Worm (Caenorhabditis elegans) whole organism, L1 larva: ENCODE measurements around the gene fbxa-143.

Experiments used
- F16B12.6 ChIP-seq: fragments of 150-350 bp; optimal IDR thresholded peaks from 2 replicates; lab custom pipeline; 2014; ENCODE audit warnings: missing biosample characterization, missing genetic modification characterization
- aly-2 ChIP-seq: fragments of 150-350 bp; optimal IDR thresholded peaks from 2 replicates; lab custom pipeline; 2014; ENCODE audit warnings: missing biosample characterization, missing genetic modification characterization
- ces-1 ChIP-seq: fragments of 150-350 bp; optimal IDR thresholded peaks from 2 replicates; lab custom pipeline; 2014; ENCODE audit warnings: missing biosample characterization, missing genetic modification reagents, missing genetic modification characterization
- efl-1 ChIP-seq, 4 experiments: fragments of 150-350 bp; optimal IDR thresholded peaks in 3 of 4; peaks in 1 of 4; 1 replicate in 1 of 4; 2 replicates in 3 of 4; lab custom pipeline; 2014; ENCODE audit warnings: missing biosample characterization in 2 of 4, missing genetic modification characterization in 2 of 4, missing genetic modification reagents in 2 of 4
- elt-3 ChIP-seq, 6 experiments: fragments of 150-350 bp in 1 of 6; sonication (generic microtip); optimal IDR thresholded peaks; 2 replicates each; lab custom pipeline; 2017 to 2018; ENCODE audit warnings: missing biosample characterization in 6 of 6, missing genetic modification characterization in 6 of 6, inconsistent platforms in 1 of 6
- nhr-28 ChIP-seq: fragments of 150-350 bp; optimal IDR thresholded peaks from 2 replicates; lab custom pipeline; 2014; ENCODE audit warnings: missing biosample characterization, missing genetic modification characterization
- nhr-71 ChIP-seq: sonication (generic microtip); optimal IDR thresholded peaks from 2 replicates; lab custom pipeline; 2016; ENCODE audit warnings: mild to moderate bottlenecking, missing genetic modification characterization, moderate library complexity, missing compliant biosample characterization
- nhr-76 ChIP-seq: sonication (generic microtip); optimal IDR thresholded peaks from 2 replicates; lab custom pipeline; 2017; ENCODE audit warnings: missing biosample characterization, missing genetic modification characterization
- nhr-77 ChIP-seq: fragments of 150-350 bp; optimal IDR thresholded peaks from 2 replicates; lab custom pipeline; 2014; ENCODE audit warnings: missing biosample characterization, missing genetic modification characterization
- skn-1 ChIP-seq: fragments of 150-350 bp; optimal IDR thresholded peaks from 2 replicates; lab custom pipeline; 2014; ENCODE audit warnings: missing biosample characterization, missing genetic modification characterization
- sup-37 ChIP-seq: fragments of 200-800 bp; sonication (Bioruptor generic); optimal IDR thresholded peaks from 2 replicates; lab custom pipeline; 2018; ENCODE audit warnings: mild to moderate bottlenecking, missing genetic modification characterization, missing compliant biosample characterization
- ztf-11 ChIP-seq, 2 experiments: sonication (generic microtip); optimal IDR thresholded peaks; 2 replicates each; lab custom pipeline; 2016 to 2017; ENCODE audit warnings: missing genetic modification characterization in 2 of 2, missing biosample characterization in 1 of 2, missing compliant biosample characterization in 1 of 2

DNA sequence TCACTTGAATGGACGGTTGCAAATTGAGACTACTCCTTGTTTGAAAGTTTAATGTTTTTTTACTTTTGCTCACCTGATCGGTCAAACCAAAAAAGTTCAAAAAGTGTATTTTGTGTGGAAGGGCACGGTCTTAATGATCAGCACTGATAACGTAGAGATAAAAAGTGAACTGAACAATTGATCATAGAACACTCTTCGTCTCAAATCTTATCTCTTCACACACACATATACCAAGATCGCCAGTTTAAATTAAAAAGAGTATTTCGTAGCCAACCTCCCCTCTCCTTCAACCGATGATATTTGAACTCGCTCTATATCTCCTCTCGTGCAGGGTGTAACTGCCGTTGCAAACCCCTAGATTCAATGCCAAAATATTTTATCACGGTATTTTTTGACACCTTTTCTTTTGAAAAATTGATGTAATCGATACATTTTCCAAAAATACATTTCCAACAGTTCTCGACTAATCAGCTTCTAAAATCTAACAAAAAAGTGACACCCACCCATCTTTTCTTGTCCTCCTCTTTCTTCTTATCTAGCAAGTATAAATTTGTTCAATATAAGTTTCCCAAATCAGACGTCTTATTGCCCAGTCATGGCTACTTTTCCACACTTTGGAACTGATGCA is 27.1 kb downstream of the fbxa-143 start, which contains the start of gene cth-1:
- TF ChIP-seq F16B12.6 (no peak), elt-3 (tag; optimal IDR thresholded peaks at IDR 0.05; lab: Kevin White, UChicago) (peak in 3 of 6 experiments; percentile 38 to 67 (median 46)), efl-1 (optimal IDR thresholded peaks at IDR 0.05; lab: Kevin White, UChicago) (no peak), efl-1 (GFP tag; optimal IDR thresholded peaks at IDR 0.05 in 1 of 2; lab: Kevin White, UChicago) (peak in 1 of 2 experiments; percentile 88), nhr-77 (tag; lab: Kevin White, UChicago) (no peak), skn-1 (tag; lab: Kevin White, UChicago) (no peak), aly-2 (tag; lab: Kevin White, UChicago) (no peak), nhr-76 (tag; lab: Kevin White, UChicago) (no peak), ces-1 (GFP tag; lab: Kevin White, UChicago) (no peak), sup-37 (no peak), nhr-28 (tag; lab: Kevin White, UChicago) (no peak), ztf-11 (tag; optimal IDR thresholded peaks at IDR 0.05; lab: Kevin White, UChicago) (no peak), nhr-71 (no peak)
